Fruit fly (Drosophila melanogaster) whole organism, prepupa: ENCODE data around the gene cher.

ENCODE experiments used
- Blimp-1 ChIP-seq: fragments of 200-800 bp; sonication (Bioruptor generic); optimal IDR thresholded peaks from 3 replicates; lab custom pipeline; 2017; ENCODE audit warnings: missing biosample characterization, missing genetic modification characterization, mild to moderate bottlenecking, moderate library complexity, missing genetic modification reagents
- CG10631 ChIP-seq: fragments of 200-800 bp; sonication (Bioruptor generic); optimal IDR thresholded peaks from 2 replicates; lab custom pipeline; 2016; ENCODE audit warnings: missing biosample characterization, missing genetic modification characterization
- CG11762 ChIP-seq: fragments of 200-800 bp; sonication (Bioruptor generic); optimal IDR thresholded peaks from 3 replicates; lab custom pipeline; 2016; ENCODE audit warnings: missing biosample characterization, missing genetic modification characterization; ENCODE audit not compliant: insufficient read depth
- CG15336 ChIP-seq: fragments of 200-800 bp; sonication (Bioruptor generic); IDR thresholded peaks from 2 replicates; pipeline ENCODE4 v1.3.6; 2022; ENCODE audit warnings: missing biosample characterization, missing genetic modification characterization
- CG1621 ChIP-seq: fragments of 200-800 bp; sonication (Bioruptor generic); optimal IDR thresholded peaks from 3 replicates; lab custom pipeline; 2018; ENCODE audit warnings: missing biosample characterization, mild to moderate bottlenecking, missing genetic modification characterization
- CG16779 ChIP-seq: fragments of 200-800 bp; sonication (Bioruptor generic); optimal IDR thresholded peaks from 3 replicates; lab custom pipeline; 2017; ENCODE audit warnings: missing biosample characterization, mild to moderate bottlenecking, missing genetic modification characterization
- CG3032 ChIP-seq: fragments of 200-800 bp; optimal IDR thresholded peaks from 2 replicates; lab custom pipeline; 2019; ENCODE audit warnings: missing biosample characterization, mild to moderate bottlenecking, missing genetic modification characterization, moderate library complexity
- CG34406 ChIP-seq: fragments of 200-800 bp; sonication (Bioruptor generic); optimal IDR thresholded peaks from 3 replicates; lab custom pipeline; 2016; ENCODE audit warnings: missing biosample characterization, missing genetic modification characterization
- CG3919 ChIP-seq: fragments of 200-800 bp; sonication (Bioruptor generic); optimal IDR thresholded peaks from 3 replicates; lab custom pipeline; 2016; ENCODE audit warnings: missing biosample characterization, missing genetic modification characterization
- CG4318 ChIP-seq: fragments of 200-800 bp; sonication (Bioruptor generic); optimal IDR thresholded peaks from 3 replicates; lab custom pipeline; 2017; ENCODE audit warnings: missing biosample characterization, mild to moderate bottlenecking, missing genetic modification characterization
- CG6163 ChIP-seq: fragments of 200-800 bp; sonication (Bioruptor generic); IDR thresholded peaks from 3 replicates; pipeline ENCODE4 v1.3.6; 2022; ENCODE audit warnings: missing biosample characterization, missing genetic modification characterization
- CG6276 ChIP-seq: fragments of 200-800 bp; sonication (Bioruptor generic); optimal IDR thresholded peaks from 2 replicates; lab custom pipeline; 2017; ENCODE audit warnings: missing biosample characterization, mild to moderate bottlenecking, missing genetic modification characterization
- CG6792 ChIP-seq: fragments of 200-800 bp; sonication (Bioruptor generic); optimal IDR thresholded peaks from 3 replicates; lab custom pipeline; 2016; ENCODE audit warnings: missing biosample characterization, missing genetic modification characterization
- CG6808 ChIP-seq: fragments of 200-800 bp; sonication (Bioruptor generic); optimal IDR thresholded peaks from 3 replicates; lab custom pipeline; 2017; ENCODE audit warnings: missing biosample characterization, missing genetic modification characterization, mild to moderate bottlenecking, moderate library complexity, missing genetic modification reagents
- CG6854 ChIP-seq: fragments of 200-800 bp; sonication (Bioruptor generic); optimal IDR thresholded peaks from 2 replicates; lab custom pipeline; 2017; ENCODE audit warnings: missing biosample characterization, mild to moderate bottlenecking, missing genetic modification characterization
- CG7368 ChIP-seq: fragments of 200-800 bp; sonication (Bioruptor generic); optimal IDR thresholded peaks from 3 replicates; lab custom pipeline; 2016; ENCODE audit warnings: missing biosample characterization, missing genetic modification characterization
- CG8119 ChIP-seq: fragments of 200-800 bp; sonication (Bioruptor generic); IDR thresholded peaks from 3 replicates; pipeline ENCODE4 v1.3.6; 2022; ENCODE audit warnings: missing biosample characterization, missing genetic modification characterization
- CG8632 ChIP-seq: fragments of 200-800 bp; sonication (Bioruptor generic); optimal IDR thresholded peaks from 3 replicates; lab custom pipeline; 2016; ENCODE audit warnings: missing biosample characterization, missing genetic modification characterization
- CG9139 ChIP-seq: fragments of 200-800 bp; sonication (Bioruptor generic); optimal IDR thresholded peaks from 3 replicates; lab custom pipeline; 2017; ENCODE audit warnings: missing biosample characterization, mild to moderate bottlenecking, missing genetic modification characterization
- Eip75B ChIP-seq: fragments of 200-800 bp; sonication (Bioruptor generic); optimal IDR thresholded peaks from 3 replicates; lab custom pipeline; 2016; ENCODE audit warnings: missing biosample characterization, missing genetic modification characterization
- Eip78C ChIP-seq: fragments of 200-800 bp; sonication (Bioruptor generic); peaks from one replicate; lab custom pipeline; 2016; ENCODE audit warnings: missing biosample characterization, missing genetic modification characterization
- Eip93F ChIP-seq: fragments of 200-800 bp; sonication (Bioruptor generic); optimal IDR thresholded peaks from 2 replicates; lab custom pipeline; 2016; ENCODE audit warnings: missing biosample characterization, mild to moderate bottlenecking, missing genetic modification characterization
- Ets21C ChIP-seq: fragments of 200-800 bp; sonication (Bioruptor generic); optimal IDR thresholded peaks from 3 replicates; lab custom pipeline; 2016; ENCODE audit warnings: missing biosample characterization, missing genetic modification characterization
- Ets96B ChIP-seq: fragments of 200-800 bp; optimal IDR thresholded peaks from 2 replicates; lab custom pipeline; 2019; ENCODE audit warnings: missing biosample characterization, mild to moderate bottlenecking, missing genetic modification characterization, moderate library complexity
- Gug ChIP-seq: fragments of 200-800 bp; sonication (Bioruptor generic); IDR thresholded peaks from 2 replicates; pipeline ENCODE4 v1.3.6; 2022; ENCODE audit warnings: missing biosample characterization, missing genetic modification characterization
- Hr38 ChIP-seq: sonication (Bioruptor generic); optimal IDR thresholded peaks from 2 replicates; lab custom pipeline; 2016; ENCODE audit warnings: missing biosample characterization, missing genetic modification characterization
- Hr4 ChIP-seq: fragments of 200-800 bp; sonication (Bioruptor generic); optimal IDR thresholded peaks from 3 replicates; lab custom pipeline; 2016; ENCODE audit warnings: missing biosample characterization, missing genetic modification characterization
- Lpt ChIP-seq: fragments of 200-800 bp; sonication (Bioruptor generic); optimal IDR thresholded peaks from 3 replicates; lab custom pipeline; 2016; ENCODE audit warnings: missing biosample characterization, missing genetic modification characterization
- OdsH ChIP-seq: fragments of 200-800 bp; sonication (Bioruptor generic); optimal IDR thresholded peaks from 3 replicates; lab custom pipeline; 2016; ENCODE audit warnings: missing biosample characterization, missing genetic modification characterization
- Sox14 ChIP-seq: fragments of 200-800 bp; sonication (Bioruptor generic); optimal IDR thresholded peaks from 3 replicates; lab custom pipeline; 2016; ENCODE audit warnings: missing biosample characterization, missing genetic modification characterization
- Sox15 ChIP-seq: fragments of 200-800 bp; sonication (Bioruptor generic); optimal IDR thresholded peaks from 3 replicates; lab custom pipeline; 2016; ENCODE audit warnings: missing biosample characterization, missing genetic modification characterization
- achi ChIP-seq: fragments of 200-800 bp; sonication (Bioruptor generic); optimal IDR thresholded peaks from 3 replicates; lab custom pipeline; 2016; ENCODE audit warnings: missing biosample characterization, missing genetic modification characterization
- acj6 ChIP-seq: fragments of 200-800 bp; sonication (Bioruptor generic); optimal IDR thresholded peaks from 3 replicates; lab custom pipeline; 2016; ENCODE audit warnings: missing biosample characterization, missing genetic modification characterization
- cyc ChIP-seq: fragments of 200-800 bp; sonication (Bioruptor generic); optimal IDR thresholded peaks from 3 replicates; lab custom pipeline; 2016; ENCODE audit warnings: missing biosample characterization, missing genetic modification characterization
- dsx ChIP-seq: fragments of 200-800 bp; optimal IDR thresholded peaks from 3 replicates; lab custom pipeline; 2019; ENCODE audit warnings: missing biosample characterization, mild to moderate bottlenecking, missing genetic modification characterization, moderate library complexity; ENCODE audit not compliant: poor library complexity, severe bottlenecking
- eg ChIP-seq: fragments of 200-800 bp; sonication (Bioruptor generic); IDR thresholded peaks from 3 replicates; pipeline ENCODE4 v1.3.6; 2022; ENCODE audit warnings: missing biosample characterization, missing genetic modification characterization
- fd59A ChIP-seq: fragments of 200-800 bp; sonication (Bioruptor generic); optimal IDR thresholded peaks from 2 replicates; lab custom pipeline; 2017; ENCODE audit warnings: missing biosample characterization, mild to moderate bottlenecking, missing genetic modification characterization, missing genetic modification reagents
- fd85E ChIP-seq: fragments of 200-800 bp; sonication (Bioruptor generic); optimal IDR thresholded peaks from 3 replicates; lab custom pipeline; 2016; ENCODE audit warnings: missing biosample characterization, missing genetic modification characterization
- fkh ChIP-seq: fragments of 200-800 bp; sonication (Bioruptor generic); optimal IDR thresholded peaks from 3 replicates; lab custom pipeline; 2017; ENCODE audit warnings: missing biosample characterization, mild to moderate bottlenecking, missing genetic modification characterization, moderate library complexity
- lz ChIP-seq: fragments of 200-800 bp; sonication (Bioruptor generic); optimal IDR thresholded peaks from 3 replicates; lab custom pipeline; 2016; ENCODE audit warnings: missing biosample characterization, missing genetic modification characterization
- net ChIP-seq: fragments of 200-800 bp; sonication (Bioruptor generic); optimal IDR thresholded peaks from 3 replicates; lab custom pipeline; 2016; ENCODE audit warnings: missing biosample characterization, missing genetic modification characterization
- salr ChIP-seq, 2 experiments: fragments of 200-800 bp; sonication (Bioruptor generic); optimal IDR thresholded peaks; 3 replicates each; lab custom pipeline; 2016 to 2018; ENCODE audit warnings: missing biosample characterization in 2 of 2, missing genetic modification characterization in 2 of 2, mild to moderate bottlenecking in 1 of 2
- spab ChIP-seq: fragments of 200-800 bp; sonication (Bioruptor generic); optimal IDR thresholded peaks from 2 replicates; lab custom pipeline; 2017; ENCODE audit warnings: missing biosample characterization, mild to moderate bottlenecking, missing genetic modification characterization, missing genetic modification reagents
- ss ChIP-seq, 2 experiments: fragments of 200-800 bp; sonication (Bioruptor generic); optimal IDR thresholded peaks; 2 replicates in 1 of 2; 3 replicates in 1 of 2; lab custom pipeline; 2017 to 2018; ENCODE audit warnings: mild to moderate bottlenecking in 2 of 2, missing biosample characterization in 2 of 2, missing genetic modification characterization in 2 of 2, moderate library complexity in 1 of 2
- svp ChIP-seq: fragments of 200-800 bp; sonication (Bioruptor generic); peaks from one replicate; lab custom pipeline; 2016; ENCODE audit warnings: missing biosample characterization, missing genetic modification characterization
- topi ChIP-seq: fragments of 200-800 bp; sonication (Bioruptor generic); optimal IDR thresholded peaks from 3 replicates; lab custom pipeline; 2016; ENCODE audit warnings: missing biosample characterization, missing genetic modification characterization
- vri ChIP-seq: fragments of 200-800 bp; sonication (Bioruptor generic); optimal IDR thresholded peaks from 3 replicates; lab custom pipeline; 2016; ENCODE audit warnings: missing biosample characterization, mild to moderate bottlenecking, missing genetic modification characterization

Gene cher

DNA sequence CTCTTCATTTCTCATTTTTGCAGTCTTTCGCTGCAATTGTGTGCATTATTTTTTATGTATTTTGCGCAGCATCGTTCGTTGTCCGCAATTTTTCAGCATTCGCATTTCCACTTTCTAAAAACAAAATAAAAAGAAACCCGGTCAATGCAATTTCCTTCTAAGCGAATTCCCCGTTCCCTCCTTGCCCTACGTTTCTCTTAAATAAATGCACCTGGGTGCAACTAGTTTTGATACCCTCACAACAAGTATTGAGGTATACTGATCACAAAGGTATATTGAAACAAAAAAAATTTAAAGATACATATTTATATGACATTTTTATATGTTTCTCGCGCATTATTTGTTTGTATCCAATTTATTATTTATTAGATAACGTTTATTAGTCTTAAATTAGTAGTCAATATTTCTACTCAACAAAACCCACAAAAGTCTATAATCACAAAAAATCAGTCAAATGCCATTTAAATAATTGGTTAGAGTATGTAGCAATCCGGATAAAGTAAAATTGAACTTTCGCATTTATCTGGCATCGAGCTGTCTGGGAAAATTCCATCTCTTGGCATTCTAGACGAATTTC lies 43.7 kb downstream of the cher start (continued):
- TF ChIP-seq CG1621 (tag; lab: Kevin White, UChicago) (peak; percentile 23), vri (GFP tag; lab: Kevin White, UChicago) (no peak), OdsH (GFP tag; lab: Kevin White, UChicago) (no peak), Hr4 (GFP tag; lab: Kevin White, UChicago) (peak; percentile 92), ss (GFP tag; optimal IDR thresholded peaks at IDR 0.05; lab: Kevin White, UChicago) (peak in 1 of 2 experiments; percentile 56), lz (peak; percentile 30), CG8632 (GFP tag; lab: Kevin White, UChicago) (peak; percentile 64), Lpt (peak; percentile 82), spab (GFP tag; lab: Kevin White, UChicago) (no peak), acj6 (peak; percentile 74), CG6854 (no peak), Eip78C (GFP tag; lab: Kevin White, UChicago) (peak; percentile 95), CG9139 (GFP tag; lab: Kevin White, UChicago) (no peak), fkh (GFP tag; lab: Kevin White, UChicago) (no peak), CG10631 (GFP tag; lab: Kevin White, UChicago) (no peak), eg (peak; percentile 81), CG6792 (GFP tag; lab: Kevin White, UChicago) (peak; percentile 41), CG16779 (tag; lab: Kevin White, UChicago) (no peak), net (GFP tag; lab: Kevin White, UChicago) (peak; percentile 83), CG11762 (GFP tag; lab: Kevin White, UChicago) (peak; percentile 61), achi (GFP tag; lab: Kevin White, UChicago) (no peak), Hr38 (GFP tag; lab: Kevin White, UChicago) (no peak), CG6808 (GFP tag; lab: Kevin White, UChicago) (peak; percentile 73), Ets96B (peak; percentile 80), CG15336 (GFP tag; lab: Robert Waterston, UW) (peak; percentile 92), topi (no peak), Eip75B (GFP tag; lab: Kevin White, UChicago) (peak; percentile 62), fd85E (GFP tag; lab: Kevin White, UChicago) (no peak), Sox15 (no peak), CG34406 (GFP tag; lab: Kevin White, UChicago) (peak; percentile 58), Blimp-1 (no peak), Ets21C (GFP tag; lab: Kevin White, UChicago) (no peak), CG6276 (GFP tag; lab: Kevin White, UChicago) (no peak), cyc (peak; percentile 39), salr (GFP tag; optimal IDR thresholded peaks at IDR 0.05; lab: Kevin White, UChicago) (peak in 1 of 2 experiments; percentile 92), Sox14 (GFP tag; lab: Kevin White, UChicago) (peak; percentile 54), CG3919 (GFP tag; lab: Kevin White, UChicago) (peak; percentile 75), CG6163 (GFP tag; lab: Robert Waterston, UW) (peak; percentile 40; the same call in 1 of the 3 replicates), CG7368 (peak; percentile 46)

DNA sequence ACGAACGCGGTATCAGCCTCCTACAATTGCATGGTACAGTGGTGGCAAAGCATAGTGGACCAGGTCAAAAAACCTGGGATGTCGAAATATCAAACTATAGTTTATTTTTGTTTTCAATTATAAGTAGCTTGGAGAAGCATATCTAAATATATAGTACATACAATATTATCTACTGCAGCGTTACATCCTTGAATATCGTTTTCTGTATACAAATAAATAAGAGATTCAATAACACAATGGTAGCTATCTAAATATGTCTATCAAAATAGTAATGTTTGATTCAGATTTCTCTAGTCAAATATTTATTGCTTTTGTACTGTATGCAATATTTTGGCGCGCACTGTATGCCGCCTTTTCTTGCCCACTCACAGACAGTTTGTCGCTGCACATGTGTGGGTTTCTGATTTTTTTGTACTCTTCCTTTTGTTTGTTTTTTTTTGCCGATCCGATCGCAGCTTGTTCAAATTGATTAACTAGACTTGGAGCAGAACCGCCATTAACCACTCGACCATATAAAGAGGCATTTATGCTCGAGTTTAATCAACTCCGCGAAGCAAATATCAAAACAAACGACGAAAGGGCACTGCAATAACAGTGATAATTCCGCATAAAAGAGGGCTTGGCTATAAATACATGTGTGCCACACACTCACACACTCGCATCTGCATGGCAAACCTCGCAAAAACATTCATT lies 44.4 kb downstream of the cher start:
- TF ChIP-seq topi (peak; percentile 98), Ets96B (peak; percentile 98), Sox14 (GFP tag; lab: Kevin White, UChicago) (peak; percentile 97), CG3032 (tag; lab: Kevin White, UChicago) (peak; percentile 98), Ets21C (GFP tag; lab: Kevin White, UChicago) (peak; percentile 91), cyc (peak; percentile 94), CG6276 (GFP tag; lab: Kevin White, UChicago) (peak; percentile 99), CG11762 (GFP tag; lab: Kevin White, UChicago) (peak; percentile 99), Eip75B (GFP tag; lab: Kevin White, UChicago) (peak; percentile 98), dsx (GFP tag; lab: Kevin White, UChicago) (peak; percentile 95), vri (GFP tag; lab: Kevin White, UChicago) (peak; percentile 88), Gug (peak; percentile 94), Eip93F (GFP tag; lab: Kevin White, UChicago) (peak; percentile 93), CG8119 (peak; percentile 99), eg (peak; percentile 96), fd59A (GFP tag; lab: Kevin White, UChicago) (peak; percentile 97), svp (peak; percentile 99), CG4318 (GFP tag; lab: Kevin White, UChicago) (peak; percentile 95), CG1621 (tag; lab: Kevin White, UChicago) (peak; percentile 93), lz (peak; percentile 97), spab (GFP tag; lab: Kevin White, UChicago) (peak; percentile 98), Eip78C (GFP tag; lab: Kevin White, UChicago) (peak; percentile 100)
